Fruit fly (Drosophila melanogaster) S2 (cell line): ENCODE data around the gene Gnpat.

Experiments
- CG8478 ChIP-seq: fragments of >200 bp; optimal IDR thresholded peaks from 2 replicates; lab custom pipeline; 2018
- CTCF ChIP-seq, 2 experiments: fragments of >200 bp; optimal IDR thresholded peaks; 2 replicates each; lab custom pipeline; 2018

Gnpat gene

DNA sequence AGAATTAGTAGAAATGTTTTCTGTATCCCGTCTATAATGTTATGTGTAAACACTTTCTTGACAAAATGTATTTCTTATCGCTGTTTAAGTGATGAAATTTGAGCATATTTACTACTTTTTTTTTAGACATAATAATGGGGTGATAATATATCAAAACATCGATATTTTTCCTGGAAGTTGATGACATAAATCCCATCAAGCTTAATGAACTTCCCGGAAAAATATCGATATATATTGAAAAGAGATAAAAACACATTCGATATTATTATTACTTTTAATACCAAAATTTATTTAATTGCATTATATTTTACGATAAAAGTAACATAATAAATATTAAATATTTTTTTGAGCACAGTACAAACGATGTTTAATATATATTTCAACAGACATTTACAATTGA is 5.0 kb upstream of the Gnpat start:
- TF ChIP-seq CTCF (optimal IDR thresholded peaks at IDR 0.05; lab: Kevin White, UChicago) (no peak), CG8478 (no peak)

DNA sequence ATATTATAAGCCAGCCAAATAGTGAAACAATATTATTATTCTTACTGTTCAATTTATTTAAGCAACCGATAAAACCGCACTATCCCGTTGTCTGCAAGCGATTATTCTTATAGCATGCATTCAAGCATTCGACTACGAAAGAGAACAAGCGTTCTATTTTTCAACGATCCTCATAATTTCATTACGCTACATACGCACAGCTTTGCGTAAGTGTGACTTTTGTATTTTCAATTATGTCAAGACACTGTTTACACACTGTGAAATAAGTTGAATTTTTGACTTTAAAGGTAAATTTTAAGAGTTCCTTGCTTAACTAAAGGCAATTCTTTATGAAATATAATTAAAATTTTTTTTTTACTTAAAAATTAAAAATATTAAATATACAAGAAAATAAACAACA is 4.3 kb upstream of the Gnpat start, which contains the start of gene CG33494:
TSS of gene CG33494 (minus strand) at position 90 of the 400 bp plus-strand sequence.
- no peak for TF ChIP-seq CG8478
- no peak for TF ChIP-seq CTCF (optimal IDR thresholded peaks at IDR 0.05; lab: Kevin White, UChicago)

DNA sequence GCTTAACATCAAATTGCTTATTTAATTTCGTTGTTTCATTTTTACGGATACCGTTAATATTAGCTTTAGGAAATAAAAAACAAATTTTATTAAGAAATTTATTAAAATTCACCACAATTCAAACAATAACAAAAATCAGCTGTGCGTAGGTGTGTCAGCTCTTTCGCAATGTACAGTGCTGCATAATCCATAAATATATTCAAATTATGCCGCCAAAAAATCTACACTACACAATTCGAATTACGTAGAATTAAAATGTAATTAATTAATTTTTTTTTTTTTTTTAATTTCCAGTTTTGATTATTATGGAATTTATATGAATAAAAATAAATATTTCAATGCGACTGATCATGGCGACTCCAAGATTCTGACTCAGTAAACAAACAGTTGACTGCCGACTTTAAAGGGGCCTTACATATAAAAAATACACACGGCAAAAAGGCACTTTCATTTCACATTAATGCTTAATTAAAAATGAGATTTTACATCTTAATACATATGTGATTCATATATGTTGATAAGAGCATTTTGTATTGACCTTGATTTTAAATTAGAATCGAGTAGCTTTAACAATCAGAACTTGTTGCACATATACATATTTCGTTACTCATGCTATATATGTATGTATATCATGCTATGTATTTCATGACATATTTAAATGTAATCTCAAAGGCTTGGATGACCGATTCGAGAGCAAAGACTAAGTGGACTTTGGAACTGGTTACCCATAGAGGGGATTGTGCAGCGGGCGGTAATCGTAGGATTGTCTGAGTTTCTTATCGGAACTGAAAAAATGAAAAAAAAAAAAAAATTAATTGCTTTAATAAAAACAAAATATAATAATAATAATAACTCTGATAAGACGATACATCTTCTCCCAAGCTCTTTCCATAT is 2.8 kb upstream of the Gnpat start:
- no peak for TF ChIP-seq CTCF (optimal IDR thresholded peaks at IDR 0.05; lab: Kevin White, UChicago)
- no peak for TF ChIP-seq CG8478

DNA sequence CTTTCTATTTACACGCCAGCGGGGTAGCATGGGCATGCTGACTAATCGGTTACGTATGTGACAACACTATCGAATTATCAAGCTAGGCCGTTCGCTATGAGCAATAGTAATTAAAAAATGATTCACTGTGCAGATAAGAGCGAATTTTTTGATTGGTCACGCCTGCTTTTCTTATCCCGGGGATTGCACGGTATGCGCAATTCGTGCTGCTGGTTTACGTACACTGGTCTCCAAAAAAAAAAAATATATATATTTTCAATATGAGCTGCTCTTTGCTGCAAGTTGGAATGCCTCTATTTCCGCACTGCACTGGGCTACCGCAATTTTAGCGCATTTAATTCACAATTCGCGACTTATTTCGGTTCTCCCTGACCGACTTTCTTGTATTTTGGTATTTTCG is 361 bp downstream of the Gnpat start:
- TF ChIP-seq CTCF (optimal IDR thresholded peaks at IDR 0.05; lab: Kevin White, UChicago) (no peak), CG8478 (no peak)

DNA sequence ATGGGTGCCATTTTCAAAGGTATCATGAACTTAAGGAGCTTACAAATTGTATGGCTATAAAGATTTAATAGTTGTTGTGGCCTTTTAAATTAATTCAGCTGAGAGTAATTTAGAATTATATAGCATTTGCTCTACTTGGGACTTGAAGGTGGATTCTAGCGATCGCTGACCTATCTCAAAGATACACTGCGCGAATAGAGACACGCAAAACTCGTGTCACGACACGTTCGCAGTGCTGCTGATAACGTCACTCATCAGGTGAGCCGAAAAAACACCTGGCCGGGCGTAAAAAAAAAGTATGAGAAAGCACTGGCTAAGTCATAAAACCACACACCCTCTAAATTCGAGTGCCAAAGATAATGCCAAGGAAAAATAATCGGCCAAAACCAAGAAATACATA is 1.1 kb downstream of the Gnpat start:
- no peak for TF ChIP-seq CTCF (optimal IDR thresholded peaks at IDR 0.05; lab: Kevin White, UChicago)
- no peak for TF ChIP-seq CG8478

DNA sequence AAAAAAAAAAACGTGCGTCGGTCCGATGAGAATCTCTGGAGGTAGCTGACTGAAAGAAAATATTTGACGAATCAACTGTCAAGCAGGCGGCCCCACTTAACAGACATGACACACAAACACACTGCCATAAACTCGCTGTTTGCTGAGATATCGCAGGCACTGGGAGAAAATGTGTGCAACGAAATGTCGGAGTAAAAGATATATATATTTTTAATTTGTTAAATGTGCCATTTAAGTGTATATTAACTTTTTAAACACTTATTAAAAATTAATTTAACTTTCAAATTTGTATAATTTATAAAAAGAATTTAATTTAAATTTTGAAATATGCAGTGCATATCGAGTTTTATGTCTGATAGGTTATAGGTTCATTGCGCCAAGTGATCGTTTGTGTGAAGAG is 1.6 kb downstream of the Gnpat start:
- TF ChIP-seq CTCF (optimal IDR thresholded peaks at IDR 0.05; lab: Kevin White, UChicago) (no peak), CG8478 (no peak)

DNA sequence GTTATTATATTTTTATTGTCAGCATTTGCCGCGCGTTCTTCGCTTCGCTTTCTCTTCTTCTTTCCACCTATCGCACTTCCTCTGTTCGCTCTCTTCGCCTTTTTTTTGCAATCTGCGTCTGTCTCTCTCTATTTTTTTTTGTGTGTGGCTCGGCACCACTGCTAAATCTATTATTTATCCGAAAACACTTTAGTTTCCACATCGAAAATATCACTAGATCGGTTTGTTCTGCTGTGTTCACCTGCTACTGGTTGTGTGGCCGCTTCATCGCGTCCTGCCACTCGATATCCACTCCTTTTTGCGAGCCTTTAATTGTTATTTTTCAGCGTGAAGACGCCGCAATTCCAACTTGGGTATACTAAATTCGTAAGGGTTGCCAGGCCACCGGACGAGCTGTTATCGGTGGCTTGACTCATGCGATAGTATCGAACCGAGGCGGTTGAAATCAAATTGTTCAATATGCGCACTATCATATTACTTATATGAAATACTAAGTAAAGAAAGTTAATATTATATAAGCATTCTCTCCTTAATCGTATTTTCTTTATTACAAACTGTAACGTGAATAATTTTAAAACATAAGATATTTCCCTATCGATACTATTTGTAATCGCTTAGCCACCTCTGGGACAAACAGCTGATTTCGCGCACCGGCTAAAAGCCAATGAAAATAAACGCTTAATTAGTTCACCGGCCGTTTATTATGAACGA is 8.1 kb downstream of the Gnpat start, which contains the start of the genes XNP, CG42488 and CG5116:
TSS of gene XNP (minus strand) at position 372 of the 711 bp plus-strand sequence.
TSS of gene CG42488 (plus strand) at position 636 of the 711 bp plus-strand sequence.
TSS of gene CG5116 (plus strand) at position 636 of the 711 bp plus-strand sequence.
- TF ChIP-seq CTCF (optimal IDR thresholded peaks at IDR 0.05; lab: Kevin White, UChicago) (no peak), CG8478 (no peak)

DNA sequence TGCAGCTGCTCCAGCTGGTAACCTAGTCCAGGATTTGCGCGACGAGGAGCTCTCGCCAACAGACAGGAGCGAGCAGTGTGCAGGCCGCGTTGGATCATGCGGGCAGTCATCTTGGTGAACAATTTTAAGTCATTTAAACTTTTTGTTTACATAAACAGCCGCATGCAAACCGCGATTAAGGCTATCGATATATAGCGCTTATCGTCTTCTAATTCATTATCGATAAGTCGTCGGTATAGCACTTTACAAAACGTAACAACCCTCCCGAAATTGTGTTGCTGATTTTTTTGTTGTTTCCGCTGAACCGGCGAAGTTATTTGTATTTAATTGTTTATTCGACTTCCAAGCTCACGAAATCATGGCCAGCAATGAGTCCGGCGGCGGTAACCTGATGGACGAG is 14.0 kb downstream of the Gnpat start, which contains the start of the genes CG4553 and MED28:
TSS of gene CG4553 (minus strand) at position 172 of the 400 bp plus-strand sequence.
TSS of gene MED28 (plus strand) at position 260 of the 400 bp plus-strand sequence.
- TF ChIP-seq CTCF (optimal IDR thresholded peaks at IDR 0.05; lab: Kevin White, UChicago) (no peak), CG8478 (no peak)

DNA sequence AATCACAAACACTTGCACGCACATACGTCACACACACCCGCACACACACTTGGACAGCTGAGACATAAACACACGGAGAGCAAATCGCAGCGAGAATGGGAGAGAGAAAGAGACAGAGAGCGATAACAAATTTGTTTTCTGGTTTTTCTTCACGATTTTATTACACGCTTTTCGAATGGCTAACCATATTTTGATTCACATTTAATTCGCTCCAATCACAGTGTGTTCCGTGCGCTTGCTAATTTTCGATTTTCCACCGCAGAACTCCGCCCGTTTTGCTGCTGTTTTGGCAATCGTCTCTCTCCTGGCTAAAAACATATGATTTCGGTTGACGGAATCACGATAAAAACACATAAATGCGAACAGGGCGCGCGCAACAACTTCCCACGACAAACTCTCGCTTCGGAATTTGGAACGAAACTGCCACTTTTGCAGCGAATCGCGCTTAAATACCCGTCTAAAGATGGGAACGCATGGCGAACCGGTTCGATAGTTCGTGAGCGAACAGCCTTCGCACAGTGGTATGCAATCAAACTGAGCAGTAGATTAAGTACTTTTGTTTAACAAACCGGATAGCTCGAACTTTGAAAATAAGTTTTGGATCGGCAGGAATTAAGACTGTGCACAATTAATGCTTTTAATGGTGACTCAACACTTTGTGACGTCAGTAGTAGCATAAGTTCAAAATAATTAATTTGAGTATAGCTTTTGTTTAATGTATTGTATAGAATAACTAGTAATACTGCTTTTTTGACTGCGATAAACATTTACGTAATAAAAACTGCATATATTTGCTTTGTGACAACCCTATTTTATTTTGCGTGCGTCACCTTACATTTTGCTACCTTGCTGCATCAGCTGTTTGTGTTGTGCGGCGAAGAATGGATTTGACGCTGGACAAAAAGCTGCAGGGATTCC is 17.8 kb downstream of the Gnpat start, which contains the start of the genes Fur1 and Vps33B:
TSS of gene Fur1 (minus strand) at position 424 of the 918 bp plus-strand sequence.
TSS of gene Vps33B (plus strand) at position 856 of the 918 bp plus-strand sequence.
- TF ChIP-seq CG8478 (no peak), CTCF (optimal IDR thresholded peaks at IDR 0.05; lab: Kevin White, UChicago) (peak in 1 of 2 experiments; percentile 5)

DNA sequence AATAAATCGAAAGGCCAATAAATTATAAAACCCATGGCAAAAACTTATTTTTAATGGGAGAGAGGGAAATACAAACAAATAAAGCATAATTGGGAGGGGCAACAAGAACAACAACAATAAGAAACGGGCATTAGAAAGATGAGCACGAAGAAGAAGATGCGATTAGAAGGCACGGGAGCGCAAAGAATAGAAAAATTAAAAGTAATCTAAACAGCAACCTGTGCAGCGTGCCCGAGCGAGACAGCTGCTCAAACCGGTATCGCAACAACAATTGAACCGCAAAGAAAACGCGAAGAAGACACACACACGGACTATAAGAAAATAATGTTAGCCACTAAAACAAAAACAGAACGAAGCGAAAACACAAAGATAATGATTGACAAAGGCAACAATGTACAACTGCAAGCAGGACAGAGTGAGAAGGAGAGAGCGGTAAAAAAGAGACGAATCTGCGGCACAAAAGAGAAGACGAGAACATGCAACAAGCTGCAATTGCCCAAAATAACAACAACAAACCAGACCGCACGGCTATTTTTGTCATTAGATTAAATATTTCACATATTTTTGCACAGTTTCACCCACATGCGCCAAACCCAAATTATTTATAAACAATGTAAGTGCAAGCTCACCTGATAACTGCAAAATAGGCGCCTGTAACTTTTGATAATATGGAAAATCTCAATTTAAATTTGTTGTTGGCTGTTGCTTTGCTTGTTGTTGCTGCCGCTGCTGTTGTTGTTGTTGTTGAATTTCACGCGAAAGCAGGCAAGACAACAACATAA is 18.7 kb downstream of the Gnpat start:
- TF ChIP-seq CG8478: no peak

DNA sequence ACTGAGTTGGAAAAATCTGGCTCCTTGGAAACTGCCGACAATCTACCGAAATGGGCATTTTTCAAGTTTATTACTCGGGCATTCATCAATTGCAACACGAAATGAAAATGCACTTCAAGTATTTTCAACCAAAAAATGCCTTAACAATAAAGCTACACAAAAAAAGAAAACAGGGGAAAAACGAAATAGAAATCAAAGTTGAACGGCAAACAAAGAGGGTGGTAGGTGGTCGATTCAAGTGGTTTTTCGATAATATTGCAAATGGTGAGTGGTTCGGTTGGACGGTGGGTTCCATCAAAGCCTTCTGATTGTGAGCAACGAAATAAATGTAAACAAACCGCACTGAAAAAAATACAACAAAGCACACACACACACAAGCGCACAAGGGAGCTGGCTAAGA is 24.6 kb downstream of the Gnpat start:
- TF ChIP-seq CG8478: no peak
- no peak for TF ChIP-seq CTCF (optimal IDR thresholded peaks at IDR 0.05; lab: Kevin White, UChicago)

DNA sequence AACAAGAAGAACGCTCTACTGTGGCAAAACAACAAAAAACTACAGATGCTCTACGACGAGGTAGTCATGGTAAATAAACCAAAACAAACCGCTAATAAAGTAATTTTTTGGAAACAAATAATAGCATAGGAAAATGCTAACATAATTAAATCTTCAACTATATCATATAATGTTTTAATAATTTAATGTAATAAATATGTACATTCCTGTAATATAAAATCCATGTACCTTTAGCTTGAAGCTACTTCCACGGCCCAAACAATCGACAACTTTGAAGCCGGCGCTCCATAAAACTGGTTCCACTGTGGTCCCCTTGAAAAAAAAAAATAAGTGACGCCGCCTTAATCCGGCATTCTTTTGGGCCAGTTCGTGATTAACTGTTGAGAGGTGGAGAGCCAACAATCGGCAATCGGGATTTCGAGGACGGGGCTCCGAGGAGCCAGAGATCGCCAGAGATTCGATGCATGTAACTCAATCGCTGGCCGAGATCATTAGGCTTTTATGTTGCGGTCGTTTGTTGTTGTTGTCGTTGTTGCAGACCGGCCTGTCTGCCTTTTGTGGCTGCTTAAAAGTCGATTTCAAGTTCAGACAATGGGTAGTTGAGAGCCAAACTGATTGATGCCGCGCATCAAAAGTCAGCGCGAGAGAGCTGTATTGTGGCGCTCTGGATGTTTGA is 28.0 kb downstream of the Gnpat start:
- TF ChIP-seq CG8478 (no peak), CTCF (optimal IDR thresholded peaks at IDR 0.05; lab: Kevin White, UChicago) (no peak)

DNA sequence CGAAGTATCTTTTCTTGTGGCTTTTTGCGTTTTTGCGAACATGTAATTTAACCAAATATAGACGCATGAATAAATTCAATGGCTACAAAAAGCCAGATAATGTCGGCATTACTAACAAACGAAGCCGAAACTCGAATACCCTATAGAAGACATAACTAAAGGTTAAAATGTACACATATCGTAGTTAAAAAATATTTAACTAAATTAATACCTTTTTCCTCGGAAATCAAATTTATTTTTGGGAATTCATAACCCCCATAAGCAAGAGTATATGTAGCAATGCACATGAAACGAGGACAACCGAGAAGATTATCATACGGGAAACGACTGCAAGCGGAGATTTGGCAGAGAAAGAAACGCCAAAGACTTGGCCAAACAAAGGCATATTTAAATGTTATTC is 29.1 kb downstream of the Gnpat start:
- TF ChIP-seq CG8478: no peak
- no peak for TF ChIP-seq CTCF (optimal IDR thresholded peaks at IDR 0.05; lab: Kevin White, UChicago)
